Worm (Caenorhabditis elegans) whole organism, late embryonic: Measurements from ENCODE around the gene nhr-277.

Source experiments
- ama-1 ChIP-seq: fragments of 150-350 bp; optimal IDR thresholded peaks from 2 replicates; lab custom pipeline; 2014
- dmd-4 ChIP-seq: sonication (generic microtip); optimal IDR thresholded peaks from 2 replicates; lab custom pipeline; 2016; ENCODE audit warnings: borderline replicate concordance, missing genetic modification characterization, missing compliant biosample characterization
- elt-2 ChIP-seq: sonication (generic microtip); optimal IDR thresholded peaks from 2 replicates; lab custom pipeline; 2016; ENCODE audit warnings: missing genetic modification reagents, missing genetic modification characterization, missing compliant biosample characterization
- eyg-1 ChIP-seq: sonication (generic microtip); optimal IDR thresholded peaks from 2 replicates; lab custom pipeline; 2016; ENCODE audit warnings: missing genotype, missing genetic modification characterization, missing compliant biosample characterization
- fkh-10 ChIP-seq: fragments of 150-350 bp; optimal IDR thresholded peaks from 2 replicates; lab custom pipeline; 2014; ENCODE audit warnings: missing biosample characterization, missing genetic modification reagents, missing genetic modification characterization
- madf-2 ChIP-seq: sonication (generic microtip); optimal IDR thresholded peaks from 2 replicates; lab custom pipeline; 2017; ENCODE audit warnings: missing genetic modification characterization, missing compliant biosample characterization
- nfya-1 ChIP-seq: sonication (generic microtip); optimal IDR thresholded peaks from 2 replicates; lab custom pipeline; 2017; ENCODE audit warnings: missing genetic modification characterization, mild to moderate bottlenecking, missing compliant biosample characterization, antibody characterized with exemption, moderate library complexity
- pat-9 ChIP-seq: fragments of 200-800 bp; sonication (Bioruptor generic); optimal IDR thresholded peaks from 2 replicates; lab custom pipeline; 2018; ENCODE audit warnings: mild to moderate bottlenecking, missing genetic modification characterization, moderate library complexity, missing compliant biosample characterization
- pha-4 ChIP-seq: fragments of 150-350 bp; optimal IDR thresholded peaks from 2 replicates; lab custom pipeline; 2018; ENCODE audit warnings: missing biosample characterization, missing genetic modification reagents, missing genetic modification characterization
- pqm-1 ChIP-seq: sonication (generic microtip); optimal IDR thresholded peaks from 2 replicates; lab custom pipeline; 2016; ENCODE audit warnings: missing genetic modification characterization, missing compliant biosample characterization
- sox-2 ChIP-seq: fragments of 200-800 bp; sonication (Bioruptor generic); IDR thresholded peaks from 2 replicates; pipeline ENCODE4 v1.3.6; 2022; ENCODE audit warnings: missing genetic modification reagents, missing genetic modification characterization, missing compliant biosample characterization
- unc-42 ChIP-seq: sonication (generic microtip); optimal IDR thresholded peaks from 2 replicates; lab custom pipeline; 2016; ENCODE audit warnings: missing genotype, missing genetic modification characterization, missing compliant biosample characterization
- unc-86 ChIP-seq: sonication (generic microtip); optimal IDR thresholded peaks from 2 replicates; lab custom pipeline; 2016; ENCODE audit warnings: missing genetic modification characterization, missing compliant biosample characterization

- TF ChIP-seq unc-86 (no peak), pha-4 (tag; lab: Kevin White, UChicago) (no peak), pat-9 (tag; lab: Kevin White, UChicago) (no peak), pqm-1 (no peak), nfya-1 (tag; lab: Kevin White, UChicago) (no peak), fkh-10 (GFP tag; lab: Kevin White, UChicago) (no peak), unc-42 (tag; lab: Kevin White, UChicago) (no peak), sox-2 (GFP tag; lab: Robert Waterston, UW) (no peak), madf-2 (no peak), ama-1 (no peak), elt-2 (tag; lab: Kevin White, UChicago) (no peak), dmd-4 (tag; lab: Kevin White, UChicago) (no peak), eyg-1 (tag; lab: Kevin White, UChicago) (no peak)
Observed at ce11 chrIV:2761477-2761876, 18.7 kb downstream of the nhr-277 start.
